Fruit fly (Drosophila melanogaster): ENCODE results near the gene Pgant4.
A peak's percentile ranks its signal among the peaks of the same experiment; 100 is the strongest.

The Pgant4 gene

dm6 chr2L:3524729-3525181 is 52.4 kb downstream of the Pgant4 start, which contains the start of gene CG8852 (continued):
- peak; percentile 72 for TF ChIP-seq Med (GFP tag)
- peak; percentile 7 for TF ChIP-seq Ssrp (tag; optimal IDR thresholded peaks at IDR 0.05)
- no peak for TF ChIP-seq CG9797 (GFP tag; optimal IDR thresholded peaks at IDR 0.05)
- no peak for TF ChIP-seq mld (GFP tag; IDR thresholded peaks at IDR 0.05; ENCODE audit: partially characterized antibody)
- TF ChIP-seq PHDP (tag; optimal IDR thresholded peaks at IDR 0.05) = no peak
- TF ChIP-seq wek (GFP tag; optimal IDR thresholded peaks at IDR 0.05) = no peak
- no peak for TF ChIP-seq inv (GFP tag; IDR thresholded peaks at IDR 0.05; ENCODE audit: partially characterized antibody)
- TF ChIP-seq sna (GFP tag; IDR thresholded peaks at IDR 0.05; ENCODE audit: partially characterized antibody) = no peak
- no peak for TF ChIP-seq CG13296 (GFP tag; optimal IDR thresholded peaks at IDR 0.05)
- peak; percentile 76 for TF ChIP-seq row (GFP tag; IDR thresholded peaks at IDR 0.05)
- TF ChIP-seq CG4404 (GFP tag; IDR thresholded peaks at IDR 0.05) = no peak
- TF ChIP-seq NC2α (GFP tag; optimal IDR thresholded peaks at IDR 0.05) = no peak
- no peak for TF ChIP-seq dan (GFP tag; IDR thresholded peaks at IDR 0.05)
- no peak for TF ChIP-seq luna (GFP tag; optimal IDR thresholded peaks at IDR 0.05)
- no peak for TF ChIP-seq unc-4 (GFP tag; IDR thresholded peaks at IDR 0.05; ENCODE audit: partially characterized antibody)
- TF ChIP-seq CG1603 (tag; optimal IDR thresholded peaks at IDR 0.05) = no peak
- TF ChIP-seq Poxn (GFP tag; IDR thresholded peaks at IDR 0.05) = no peak
- TF ChIP-seq grau (tag; optimal IDR thresholded peaks at IDR 0.05) = no peak
- TF ChIP-seq CG17186 (GFP tag; optimal IDR thresholded peaks at IDR 0.05) = no peak
- TF ChIP-seq H2.0 (GFP tag; IDR thresholded peaks at IDR 0.05) = no peak
- no peak for TF ChIP-seq CkIIα-i1 (GFP tag; IDR thresholded peaks at IDR 0.05)
- no peak for TF ChIP-seq GATAe (GFP tag; conservative IDR thresholded peaks at IDR 0.05)
- TF ChIP-seq CG4424 (GFP tag; optimal IDR thresholded peaks at IDR 0.05) = no peak
- no peak for TF ChIP-seq Rx (GFP tag; IDR thresholded peaks at IDR 0.05)
- no peak for TF ChIP-seq Dip3 (GFP tag; optimal IDR thresholded peaks at IDR 0.05)
- no peak for TF ChIP-seq Optix (GFP tag; IDR thresholded peaks at IDR 0.05)
- TF ChIP-seq Doc2 (GFP tag; IDR thresholded peaks at IDR 0.05) = no peak
- no peak for TF ChIP-seq nom (GFP tag; optimal IDR thresholded peaks at IDR 0.05)
- TF ChIP-seq HLH54F (GFP tag; optimal IDR thresholded peaks at IDR 0.05) = no peak
- no peak for TF ChIP-seq CG2120 (GFP tag; optimal IDR thresholded peaks at IDR 0.05)
- no peak for TF ChIP-seq hth (optimal IDR thresholded peaks at IDR 0.05)
- no peak for TF ChIP-seq CG14667 (GFP tag; IDR thresholded peaks at IDR 0.05)
- TF ChIP-seq ac (GFP tag; optimal IDR thresholded peaks at IDR 0.05) = no peak
- no peak for TF ChIP-seq Jarid2 (GFP tag; optimal IDR thresholded peaks at IDR 0.05)
- TF ChIP-seq CG2678 (tag; optimal IDR thresholded peaks at IDR 0.05) = no peak
- TF ChIP-seq bab2 (GFP tag; optimal IDR thresholded peaks at IDR 0.05) = no peak
- no peak for TF ChIP-seq corto (GFP tag; optimal IDR thresholded peaks at IDR 0.05)
- no peak for TF ChIP-seq CG7271 (tag; optimal IDR thresholded peaks at IDR 0.05)
- TF ChIP-seq lbe (GFP tag; optimal IDR thresholded peaks at IDR 0.05) = no peak
- TF ChIP-seq CG4730 (GFP tag; IDR thresholded peaks at IDR 0.05) = 0 out of 2 replicates have a peak, but pooled peaks have one; percentile 28
- TF ChIP-seq CG13424 (tag; optimal IDR thresholded peaks at IDR 0.05) = peak; percentile 46
- no peak for TF ChIP-seq pho (GFP tag; optimal IDR thresholded peaks at IDR 0.05)
- no peak for TF ChIP-seq CG31441 (GFP tag; IDR thresholded peaks at IDR 0.05)
- TF ChIP-seq CG31365 (tag; optimal IDR thresholded peaks at IDR 0.05) = no peak
- no peak for TF ChIP-seq Xrp1 (GFP tag; IDR thresholded peaks at IDR 0.05)
- no peak for TF ChIP-seq CG11085 (GFP tag; IDR thresholded peaks at IDR 0.05)
- peak; percentile 3 for TF ChIP-seq CG17385 (GFP tag; optimal IDR thresholded peaks at IDR 0.05)
- no peak for TF ChIP-seq CG15073 (GFP tag; optimal IDR thresholded peaks at IDR 0.05)
- TF ChIP-seq slp2 (GFP tag; optimal IDR thresholded peaks at IDR 0.05) = no peak
- no peak for TF ChIP-seq CG2875 (GFP tag; optimal IDR thresholded peaks at IDR 0.05)
- peak; percentile 31 for TF ChIP-seq nmo (GFP tag; optimal IDR thresholded peaks at IDR 0.05)
- TF ChIP-seq CG9215 (GFP tag; IDR thresholded peaks at IDR 0.05) = no peak
